Fruit fly (Drosophila melanogaster) Kc167 (cell line): ENCODE measurements around the gene CG13601.

ENCODE experiments used
- Myc ChIP-seq: fragments of >200 bp; optimal IDR thresholded peaks from 2 replicates; lab custom pipeline; 2017; ENCODE audit warnings: missing external identifiers
- Sin3A ChIP-seq: fragments of >200 bp; optimal IDR thresholded peaks from 2 replicates; lab custom pipeline; 2018; ENCODE audit warnings: missing external identifiers
- h ChIP-seq: fragments of >200 bp; optimal IDR thresholded peaks from 3 replicates; lab custom pipeline; 2018; ENCODE audit warnings: missing external identifiers
- insv ChIP-seq: fragments of >200 bp; optimal IDR thresholded peaks from 3 replicates; lab custom pipeline; 2018; ENCODE audit warnings: missing external identifiers
- psq ChIP-seq: fragments of >200 bp; optimal IDR thresholded peaks from 2 replicates; lab custom pipeline; 2017; ENCODE audit warnings: missing external identifiers
- ttk ChIP-seq: sonication (Bioruptor generic); optimal IDR thresholded peaks from 2 replicates; lab custom pipeline; 2017; ENCODE audit warnings: missing external identifiers

dm6 chr3R:23876699-23877098 is 50.7 kb downstream of the CG13601 start:
- TF ChIP-seq h (lab: Kevin White, UChicago) (no peak), Sin3A (lab: Kevin White, UChicago) (no peak), ttk (no peak), insv (lab: Kevin White, UChicago) (no peak), Myc (lab: Kevin White, UChicago) (no peak), psq (lab: Kevin White, UChicago) (no peak)
